Fruit fly (Drosophila melanogaster): Measurements from ENCODE around the gene CIAPIN1.

Gene CIAPIN1

DNA sequence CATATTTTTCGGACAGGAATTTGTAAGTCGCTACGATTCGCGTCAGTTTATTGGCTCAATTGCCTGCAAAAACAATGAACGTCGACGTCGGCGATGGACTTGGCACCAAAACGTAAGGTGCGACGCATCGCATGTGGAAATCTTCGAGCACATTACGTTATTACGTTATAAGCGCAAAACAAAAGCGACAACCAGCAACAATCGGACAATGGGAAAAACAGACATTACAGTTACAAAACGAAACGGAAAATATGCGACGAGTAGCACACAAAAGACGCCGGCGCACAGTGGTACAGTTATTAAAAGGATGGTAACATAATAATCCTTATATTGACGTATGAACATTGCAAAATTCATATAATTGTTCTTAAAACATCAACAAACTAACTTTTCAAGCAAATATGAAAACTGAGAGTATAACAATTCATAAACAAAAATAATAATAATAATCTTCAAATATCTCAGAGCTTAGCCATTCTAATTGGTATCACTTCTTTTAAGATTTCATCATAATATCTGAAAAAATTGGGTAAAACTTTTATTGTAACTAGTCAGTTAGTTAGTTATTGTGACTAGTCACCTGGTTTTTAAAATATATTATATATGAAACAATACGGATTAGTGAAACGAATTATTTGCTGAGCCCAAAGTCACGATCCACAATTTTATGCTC lies 43.7 kb downstream of the CIAPIN1 start (continued):
- TF ChIP-seq CG10462 (GFP tag; optimal IDR thresholded peaks at IDR 0.05) (no peak), CG10321 (GFP tag; IDR thresholded peaks at IDR 0.05) (no peak), Bdp1 (GFP tag; optimal IDR thresholded peaks at IDR 0.05) (no peak), zfh1 (GFP tag; IDR thresholded peaks at IDR 0.05) (no peak), CG10979 (tag; optimal IDR thresholded peaks at IDR 0.05) (peak; percentile 1), sob (GFP tag; IDR thresholded peaks at IDR 0.05) (no peak), Hey (tag; optimal IDR thresholded peaks at IDR 0.05) (no peak), Mad (GFP tag; optimal IDR thresholded peaks at IDR 0.05) (no peak), psq (GFP tag; optimal IDR thresholded peaks at IDR 0.05) (no peak), tgo (GFP tag; IDR thresholded peaks at IDR 0.05) (no peak), luna (GFP tag; optimal IDR thresholded peaks at IDR 0.05) (no peak), Ptx1 (GFP tag; IDR thresholded peaks at IDR 0.05) (peak; percentile 16; the same call in 1 of the 2 replicates), CG7556 (GFP tag; optimal IDR thresholded peaks at IDR 0.05) (peak; percentile 46), Mes4 (GFP tag; optimal IDR thresholded peaks at IDR 0.05) (no peak), pfk (GFP tag; optimal IDR thresholded peaks at IDR 0.05) (no peak), so (GFP tag; IDR thresholded peaks at IDR 0.05) (no peak), CG31365 (tag; optimal IDR thresholded peaks at IDR 0.05) (no peak), danr (GFP tag; IDR thresholded peaks at IDR 0.05) (no peak), Atf6 (GFP tag; IDR thresholded peaks at IDR 0.05) (no peak), jing (GFP tag; optimal IDR thresholded peaks at IDR 0.05) (no peak), stc (GFP tag; IDR thresholded peaks at IDR 0.05) (no peak), Bgb (GFP tag; IDR thresholded peaks at IDR 0.05; ENCODE audit: partially characterized antibody) (no peak), onecut (GFP tag; IDR thresholded peaks at IDR 0.05) (no peak), gro (GFP tag; optimal IDR thresholded peaks at IDR 0.05) (no peak), CG9437 (GFP tag; optimal IDR thresholded peaks at IDR 0.05) (peak; percentile 94), ken (GFP tag; IDR thresholded peaks at IDR 0.05) (no peak), HmgZ (tag; optimal IDR thresholded peaks at IDR 0.05) (no peak), Max (GFP tag; optimal IDR thresholded peaks at IDR 0.05) (no peak), phol (tag; optimal IDR thresholded peaks at IDR 0.05) (peak; percentile 40), Six4 (GFP tag; optimal IDR thresholded peaks at IDR 0.05) (no peak), vfl (GFP tag; optimal IDR thresholded peaks at IDR 0.05) (no peak), Dp (GFP tag; optimal IDR thresholded peaks at IDR 0.05) (no peak), Sox100B (GFP tag; optimal IDR thresholded peaks at IDR 0.05) (peak; percentile 27), dmrt11E (tag; optimal IDR thresholded peaks at IDR 0.05) (no peak), CG30020 (tag; optimal IDR thresholded peaks at IDR 0.05) (no peak), Mrtf (GFP tag; IDR thresholded peaks at IDR 0.05) (no peak), lola (GFP tag; optimal IDR thresholded peaks at IDR 0.05) (peak in 1 of 3 experiments; percentile 8), CG15601 (tag; optimal IDR thresholded peaks at IDR 0.05) (no peak), knrl (GFP tag; IDR thresholded peaks at IDR 0.05; ENCODE audit: partially characterized antibody) (no peak), CG31441 (GFP tag; IDR thresholded peaks at IDR 0.05) (no peak), CG14050 (GFP tag; IDR thresholded peaks at IDR 0.05) (no peak), CG18262 (tag; optimal IDR thresholded peaks at IDR 0.05) (peak; percentile 17), CG8290 (GFP tag; optimal IDR thresholded peaks at IDR 0.05) (no peak), CG8290 (tag; optimal IDR thresholded peaks at IDR 0.05) (no peak), exex (tag; optimal IDR thresholded peaks at IDR 0.05) (no peak), tup (GFP tag; optimal IDR thresholded peaks at IDR 0.05) (no peak), tio (GFP tag; optimal IDR thresholded peaks at IDR 0.05) (peak; percentile 63), pzg (GFP tag; optimal IDR thresholded peaks at IDR 0.05) (no peak), chm (GFP tag; IDR thresholded peaks at IDR 0.05) (no peak), CG14441 (GFP tag; IDR thresholded peaks at IDR 0.05) (no peak), CG12942 (GFP tag; optimal IDR thresholded peaks at IDR 0.05) (no peak), CG9932 (GFP tag; IDR thresholded peaks at IDR 0.05) (no peak)
